Fruit fly (Drosophila melanogaster) whole organism, adult: Measurements from ENCODE around the gene CG12010.

Source experiments
- CG11617 ChIP-seq: fragments of 200-800 bp; sonication (Bioruptor generic); optimal IDR thresholded peaks from 2 replicates; lab custom pipeline; 2017; ENCODE audit warnings: mild to moderate bottlenecking, missing biosample characterization, missing genetic modification reagents, missing genetic modification characterization
- CG12768 ChIP-seq: fragments of 200-800 bp; sonication (Bioruptor generic); optimal IDR thresholded peaks from 2 replicates; lab custom pipeline; 2017; ENCODE audit warnings: missing biosample characterization, missing genetic modification characterization, mild to moderate bottlenecking, moderate library complexity, missing genetic modification reagents
- CG7101 ChIP-seq: fragments of 200-800 bp; sonication (Bioruptor generic); optimal IDR thresholded peaks from 2 replicates; lab custom pipeline; 2018; ENCODE audit warnings: missing biosample characterization, mild to moderate bottlenecking, missing genetic modification characterization, moderate library complexity
- kay ChIP-seq: fragments of 200-800 bp; sonication (Bioruptor generic); peaks from one replicate; lab custom pipeline; 2016; ENCODE audit warnings: missing biosample characterization, missing genetic modification characterization, borderline replicate concordance

DNA sequence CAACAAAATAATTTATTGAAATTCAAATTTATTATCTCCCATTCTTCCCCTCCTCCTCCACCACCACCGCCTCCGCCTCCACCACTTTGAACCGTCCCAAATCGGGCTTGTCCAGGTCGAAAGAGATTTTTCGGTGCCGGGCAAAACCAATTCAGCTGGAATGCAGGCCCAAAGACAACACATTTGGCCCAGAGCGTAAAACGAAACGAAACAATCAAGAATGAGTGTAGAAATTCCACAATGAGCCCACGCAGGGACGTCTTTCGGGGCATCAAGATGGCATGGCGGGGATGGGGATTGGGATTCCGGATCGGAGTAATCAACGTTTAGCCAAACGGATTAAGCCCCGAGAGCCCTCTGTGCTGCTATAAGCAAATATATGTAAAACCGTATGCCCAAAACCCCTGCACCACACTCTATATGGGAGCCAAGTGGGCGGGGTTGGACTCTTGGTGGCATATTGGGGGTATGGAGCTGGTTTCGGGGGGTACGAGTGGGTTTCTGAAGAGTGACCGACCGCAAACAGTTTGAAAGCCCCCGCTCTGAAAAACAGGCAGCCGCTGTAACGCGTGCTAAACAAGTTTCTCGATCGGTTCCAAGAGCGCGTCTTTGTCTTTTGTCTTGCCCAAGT is 10.0 kb downstream of the CG12010 start:
- TF ChIP-seq CG12768 (GFP tag; lab: Kevin White, UChicago) (no peak), CG7101 (tag; lab: Kevin White, UChicago) (no peak), kay (no peak), CG11617 (GFP tag; lab: Kevin White, UChicago) (no peak)
